Fruit fly (Drosophila melanogaster) whole organism, embryonic: ENCODE measurements around the gene Alg12.
A peak's percentile ranks its signal among the peaks of the same experiment; 100 is the strongest.

ENCODE experiments used
- Bgb ChIP-seq: fragments of 200-800 bp; sonication (Bioruptor generic); IDR thresholded peaks from 2 replicates; pipeline ENCODE4 v1.3.6; 2022; ENCODE audit warnings: missing biosample characterization, missing genetic modification characterization; ENCODE audit not compliant: partially characterized antibody
- CG10321 ChIP-seq: fragments of 200-800 bp; sonication (Bioruptor generic); IDR thresholded peaks from 2 replicates; pipeline ENCODE4 v1.3.6; 2022; ENCODE audit warnings: missing biosample characterization, missing genetic modification characterization
- CG10366 ChIP-seq: fragments of 200-800 bp; sonication (Bioruptor generic); IDR thresholded peaks from 2 replicates; pipeline ENCODE4 v1.3.6; 2022; ENCODE audit warnings: missing biosample characterization, missing genetic modification characterization
- CG10654 ChIP-seq: fragments of 200-800 bp; sonication (Bioruptor generic); optimal IDR thresholded peaks from 2 replicates; lab custom pipeline; 2016; ENCODE audit warnings: missing biosample characterization, missing genetic modification characterization
- CG10959 ChIP-seq: fragments of 200-800 bp; sonication (Bioruptor generic); IDR thresholded peaks from 2 replicates; pipeline ENCODE4 v1.3.6; 2022; ENCODE audit warnings: missing biosample characterization, missing genetic modification characterization
- CG12299 ChIP-seq: fragments of 200-800 bp; sonication (Bioruptor generic); optimal IDR thresholded peaks from 2 replicates; lab custom pipeline; 2018; ENCODE audit warnings: missing biosample characterization, mild to moderate bottlenecking, missing genetic modification characterization
- CG13287 ChIP-seq: fragments of 200-800 bp; sonication (Bioruptor generic); IDR thresholded peaks from 2 replicates; pipeline ENCODE4 v1.3.6; 2022; ENCODE audit warnings: missing biosample characterization, missing genetic modification characterization; ENCODE audit not compliant: partially characterized antibody
- CG14050 ChIP-seq: fragments of 200-800 bp; sonication (Bioruptor generic); IDR thresholded peaks from 3 replicates; pipeline ENCODE4 v1.3.6; 2022; ENCODE audit warnings: missing biosample characterization, missing genetic modification characterization
- CG16815 ChIP-seq: fragments of 200-800 bp; sonication (Bioruptor generic); optimal IDR thresholded peaks from 3 replicates; lab custom pipeline; 2017; ENCODE audit warnings: missing biosample characterization, mild to moderate bottlenecking, missing genetic modification characterization
- CG17802 ChIP-seq: fragments of 200-800 bp; sonication (Bioruptor generic); optimal IDR thresholded peaks from 2 replicates; lab custom pipeline; 2018; ENCODE audit warnings: missing biosample characterization, mild to moderate bottlenecking, missing genetic modification characterization, moderate library complexity
- CG18764 ChIP-seq: fragments of 200-800 bp; sonication (Bioruptor generic); optimal IDR thresholded peaks from 3 replicates; lab custom pipeline; 2016; ENCODE audit warnings: missing biosample characterization, missing genetic modification characterization
- CG2116 ChIP-seq: fragments of 200-800 bp; sonication (Bioruptor generic); optimal IDR thresholded peaks from 3 replicates; lab custom pipeline; 2018; ENCODE audit warnings: missing biosample characterization, mild to moderate bottlenecking, missing genetic modification characterization
- CG2120 ChIP-seq: fragments of 200-800 bp; sonication (Bioruptor generic); optimal IDR thresholded peaks from 3 replicates; lab custom pipeline; 2016; ENCODE audit warnings: missing biosample characterization, missing genetic modification characterization
- CG30020 ChIP-seq: fragments of 200-800 bp; optimal IDR thresholded peaks from 2 replicates; lab custom pipeline; 2019; ENCODE audit warnings: missing biosample characterization, mild to moderate bottlenecking, missing genetic modification characterization, moderate library complexity
- CG32767 ChIP-seq: fragments of 200-800 bp; sonication (Bioruptor generic); IDR thresholded peaks from 2 replicates; pipeline ENCODE4 v1.3.6; 2022; ENCODE audit warnings: missing biosample characterization, missing genetic modification characterization
- CG42726 ChIP-seq: fragments of 200-800 bp; sonication (Bioruptor generic); IDR thresholded peaks from 2 replicates; pipeline ENCODE4 v1.3.6; 2022; ENCODE audit warnings: missing biosample characterization, missing genetic modification characterization; ENCODE audit not compliant: partially characterized antibody
- CG6683 ChIP-seq: fragments of 200-800 bp; sonication (Bioruptor generic); optimal IDR thresholded peaks from 2 replicates; lab custom pipeline; 2017; ENCODE audit warnings: missing biosample characterization, mild to moderate bottlenecking, missing genetic modification characterization, missing genetic modification reagents
- CG7839 ChIP-seq: fragments of 200-800 bp; sonication (Bioruptor generic); optimal IDR thresholded peaks from 3 replicates; lab custom pipeline; 2018; ENCODE audit warnings: missing biosample characterization, mild to moderate bottlenecking, missing genetic modification characterization, moderate library complexity
- CG7928 ChIP-seq: fragments of 200-800 bp; sonication (Bioruptor generic); optimal IDR thresholded peaks from 2 replicates; lab custom pipeline; 2017; ENCODE audit warnings: missing biosample characterization, mild to moderate bottlenecking, missing genetic modification characterization
- CG9932 ChIP-seq: fragments of 200-800 bp; sonication (Bioruptor generic); IDR thresholded peaks from 2 replicates; pipeline ENCODE4 v1.3.6; 2022; ENCODE audit warnings: missing biosample characterization, missing genetic modification characterization
- Drgx ChIP-seq: fragments of 200-800 bp; sonication (Bioruptor generic); IDR thresholded peaks from 2 replicates; pipeline ENCODE4 v1.3.6; 2022; ENCODE audit warnings: missing biosample characterization, missing genetic modification characterization
- E2f1 ChIP-seq: fragments of 200-800 bp; sonication (Bioruptor generic); IDR thresholded peaks from 2 replicates; pipeline ENCODE4 v1.3.6; 2022; ENCODE audit warnings: missing biosample characterization, missing genetic modification characterization
- H2.0 ChIP-seq: fragments of 200-800 bp; sonication (Bioruptor generic); IDR thresholded peaks from 2 replicates; pipeline ENCODE4 v1.3.6; 2022; ENCODE audit warnings: missing biosample characterization, missing genetic modification characterization
- Hey ChIP-seq: fragments of 200-800 bp; sonication (Bioruptor generic); optimal IDR thresholded peaks from 3 replicates; lab custom pipeline; 2018; ENCODE audit warnings: missing biosample characterization, mild to moderate bottlenecking, missing genetic modification characterization
- Kr ChIP-seq: fragments of 200-800 bp; sonication (Bioruptor generic); optimal IDR thresholded peaks from 2 replicates; lab custom pipeline; 2017; ENCODE audit warnings: missing biosample characterization, mild to moderate bottlenecking, missing genetic modification characterization
- Lhr ChIP-seq: fragments of 200-800 bp; sonication (Bioruptor generic); optimal IDR thresholded peaks from 3 replicates; lab custom pipeline; 2017; ENCODE audit warnings: mild to moderate bottlenecking, missing biosample characterization, missing genetic modification reagents, missing genetic modification characterization
- Lim3 ChIP-seq: fragments of 200-800 bp; sonication (Bioruptor generic); IDR thresholded peaks from 2 replicates; pipeline ENCODE4 v1.3.6; 2022; ENCODE audit warnings: missing biosample characterization, missing genetic modification characterization
- Med ChIP-seq: fragments of 200-800 bp; sonication (Bioruptor generic); peaks from one replicate; lab custom pipeline; 2016; ENCODE audit warnings: missing biosample characterization, missing genetic modification characterization, mild to moderate bottlenecking, inconsistent platforms, moderate library complexity
- Nf-YB ChIP-seq: fragments of 200-800 bp; sonication (Bioruptor generic); optimal IDR thresholded peaks from 3 replicates; lab custom pipeline; 2019; ENCODE audit warnings: missing biosample characterization, mild to moderate bottlenecking, missing genetic modification characterization, moderate library complexity
- Oli ChIP-seq: fragments of 200-800 bp; sonication (Bioruptor generic); optimal IDR thresholded peaks from 2 replicates; lab custom pipeline; 2018; ENCODE audit warnings: missing biosample characterization, mild to moderate bottlenecking, missing genetic modification characterization, moderate library complexity
- Tbp ChIP-seq: fragments of >200 bp; optimal IDR thresholded peaks from 2 replicates; lab custom pipeline; 2018; ENCODE audit warnings: missing biosample characterization, missing genetic modification characterization
- ci ChIP-seq: fragments of 200-800 bp; sonication (Bioruptor generic); IDR thresholded peaks from 3 replicates; pipeline ENCODE4 v1.3.6; 2022; ENCODE audit warnings: missing biosample characterization, missing genetic modification characterization
- dmrt11E ChIP-seq: fragments of 200-800 bp; sonication (Bioruptor generic); optimal IDR thresholded peaks from 3 replicates; lab custom pipeline; 2018; ENCODE audit warnings: missing biosample characterization, mild to moderate bottlenecking, missing genetic modification characterization, moderate library complexity
- esg ChIP-seq: fragments of 200-800 bp; sonication (Bioruptor generic); conservative IDR thresholded peaks from 2 replicates; pipeline ENCODE4 v1.3.6; 2022; ENCODE audit warnings: missing biosample characterization, missing genetic modification characterization
- eyg ChIP-seq: fragments of 200-800 bp; sonication (Bioruptor generic); optimal IDR thresholded peaks from 3 replicates; lab custom pipeline; 2016; ENCODE audit warnings: missing biosample characterization, missing genetic modification characterization
- kay ChIP-seq: fragments of 200-800 bp; sonication (Bioruptor generic); optimal IDR thresholded peaks from 2 replicates; lab custom pipeline; 2016; ENCODE audit warnings: missing biosample characterization, missing genetic modification characterization
- ken ChIP-seq: fragments of 200-800 bp; sonication (Bioruptor generic); IDR thresholded peaks from 3 replicates; pipeline ENCODE4 v1.3.6; 2022; ENCODE audit warnings: missing biosample characterization, missing genetic modification characterization
- lab ChIP-seq: fragments of 200-800 bp; sonication (Bioruptor generic); optimal IDR thresholded peaks from 3 replicates; lab custom pipeline; 2017; ENCODE audit warnings: missing biosample characterization, missing genetic modification characterization, mild to moderate bottlenecking, moderate library complexity, missing genetic modification reagents
- mam ChIP-seq: fragments of 200-800 bp; sonication (Bioruptor generic); optimal IDR thresholded peaks from 3 replicates; lab custom pipeline; 2016; ENCODE audit warnings: missing biosample characterization, missing genetic modification characterization
- nmo ChIP-seq: fragments of 200-800 bp; sonication (Bioruptor generic); optimal IDR thresholded peaks from 2 replicates; lab custom pipeline; 2018; ENCODE audit warnings: missing biosample characterization, mild to moderate bottlenecking, missing genetic modification characterization, moderate library complexity
- pb ChIP-seq: fragments of 200-800 bp; sonication (Bioruptor generic); optimal IDR thresholded peaks from 3 replicates; lab custom pipeline; 2016; ENCODE audit warnings: missing biosample characterization, missing genetic modification characterization
- psq ChIP-seq: fragments of 200-800 bp; sonication (Bioruptor generic); optimal IDR thresholded peaks from 2 replicates; lab custom pipeline; 2017; ENCODE audit warnings: missing biosample characterization, missing genetic modification characterization
- pzg ChIP-seq: fragments of 200-800 bp; sonication (Bioruptor generic); optimal IDR thresholded peaks from 3 replicates; lab custom pipeline; 2018; ENCODE audit warnings: missing biosample characterization, mild to moderate bottlenecking, missing genetic modification characterization, moderate library complexity
- ranshi ChIP-seq: fragments of 200-800 bp; sonication (Bioruptor generic); IDR thresholded peaks from 2 replicates; pipeline ENCODE4 v1.3.6; 2022; ENCODE audit warnings: missing biosample characterization, missing genetic modification characterization
- rib ChIP-seq: fragments of 200-800 bp; sonication (Bioruptor generic); IDR thresholded peaks from 2 replicates; pipeline ENCODE4 v1.3.6; 2022; ENCODE audit warnings: missing biosample characterization, missing genetic modification characterization
- sc ChIP-seq, 3 experiments: fragments of >200 bp in 2 of 3; fragments of 200-800 bp in 1 of 3; sonication (Bioruptor generic) in 1 of 3; optimal IDR thresholded peaks; 2 replicates in 2 of 3; 3 replicates in 1 of 3; lab custom pipeline; 2017; ENCODE audit warnings: mild to moderate bottlenecking in 1 of 3, missing biosample characterization in 1 of 3, missing genetic modification characterization in 1 of 3, missing genetic modification reagents in 1 of 3
- ssp ChIP-seq: fragments of 200-800 bp; sonication (Bioruptor generic); IDR thresholded peaks from 2 replicates; pipeline ENCODE4 v1.3.6; 2022; ENCODE audit warnings: missing biosample characterization, missing genetic modification characterization
- trh ChIP-seq: fragments of 200-800 bp; sonication (Bioruptor generic); optimal IDR thresholded peaks from 2 replicates; lab custom pipeline; 2016; ENCODE audit warnings: missing biosample characterization, missing genetic modification characterization
- twi ChIP-seq: fragments of 200-800 bp; optimal IDR thresholded peaks from 2 replicates; lab custom pipeline; 2019; ENCODE audit warnings: missing biosample characterization, mild to moderate bottlenecking, missing genetic modification characterization, moderate library complexity
- zf30C ChIP-seq: fragments of 200-800 bp; sonication (Bioruptor generic); optimal IDR thresholded peaks from 3 replicates; lab custom pipeline; 2018; ENCODE audit warnings: missing biosample characterization, mild to moderate bottlenecking, missing genetic modification characterization

Alg12 gene

dm6 chr3R:9747272-9747874, 8.9 kb upstream of the Alg12 start, which contains the start of gene CG12948 (continued):
- no peak for TF ChIP-seq CG10654
- TF ChIP-seq CG9932 (GFP tag; lab: Robert Waterston, UW) = peak; percentile 77
- TF ChIP-seq H2.0 (GFP tag; lab: Robert Waterston, UW) = no peak
- no peak for TF ChIP-seq trh (GFP tag; lab: Kevin White, UChicago)
- no peak; the same call in 1 of the 2 replicates for TF ChIP-seq ranshi (GFP tag; lab: Robert Waterston, UW)
- TF ChIP-seq esg (GFP tag; lab: Robert Waterston, UW) = peak; percentile 42
- TF ChIP-seq pb (GFP tag; lab: Kevin White, UChicago) = no peak
- no peak for TF ChIP-seq Kr (GFP tag; lab: Kevin White, UChicago)
- TF ChIP-seq CG32767 (GFP tag; lab: Robert Waterston, UW) = no peak
- TF ChIP-seq lab (GFP tag; lab: Kevin White, UChicago) = no peak
- TF ChIP-seq CG18764 (GFP tag; lab: Kevin White, UChicago) = no peak
- TF ChIP-seq nmo = peak; percentile 49
- no peak for TF ChIP-seq kay (GFP tag; lab: Kevin White, UChicago)
- peak; percentile 11; the same call in 1 of the 2 replicates for TF ChIP-seq CG10366 (GFP tag; lab: Robert Waterston, UW)
- TF ChIP-seq Lim3 = no peak
- 0 out of 2 replicates have a peak, but pooled peaks have one; percentile 19 for TF ChIP-seq CG42726
- TF ChIP-seq Drgx (GFP tag; lab: Robert Waterston, UW) = 0 out of 2 replicates have a peak, but pooled peaks have one; percentile 19
- TF ChIP-seq CG2116 = peak; percentile 57
- no peak; the same call in 2 of the 3 replicates for TF ChIP-seq CG14050 (GFP tag; lab: Robert Waterston, UW)
- TF ChIP-seq Hey (tag; lab: Kevin White, UChicago) = no peak
- TF ChIP-seq Oli (tag; lab: Kevin White, UChicago) = no peak
- peak; percentile 17 for TF ChIP-seq Nf-YB (GFP tag; lab: Kevin White, UChicago)
- peak; percentile 23 for TF ChIP-seq pzg (GFP tag; lab: Kevin White, UChicago)
- peak; percentile 16 for TF ChIP-seq twi (tag; lab: Kevin White, UChicago)
- peak; percentile 47; the same call in 1 of the 3 replicates for TF ChIP-seq ci (GFP tag; lab: Robert Waterston, UW)
- peak; percentile 46 for TF ChIP-seq dmrt11E (tag; lab: Kevin White, UChicago)
- peak; percentile 78 for TF ChIP-seq Bgb (GFP tag; lab: Robert Waterston, UW)
- TF ChIP-seq sc (optimal IDR thresholded peaks at IDR 0.05; lab: Kevin White, UChicago) = no peak
- no peak for TF ChIP-seq sc (GFP tag; optimal IDR thresholded peaks at IDR 0.05; lab: Kevin White, UChicago)
- no peak for TF ChIP-seq ken (GFP tag; lab: Robert Waterston, UW)
- TF ChIP-seq mam (GFP tag; lab: Kevin White, UChicago) = peak; percentile 60
- TF ChIP-seq CG7839 (tag; lab: Kevin White, UChicago) = no peak
- TF ChIP-seq CG12299 (tag; lab: Kevin White, UChicago) = no peak
- TF ChIP-seq ssp (GFP tag; lab: Robert Waterston, UW) = no peak
- TF ChIP-seq CG30020 (tag; lab: Kevin White, UChicago) = peak; percentile 40
- TF ChIP-seq rib = no peak
- TF ChIP-seq Lhr (GFP tag; lab: Kevin White, UChicago) = no peak
- TF ChIP-seq psq (GFP tag; lab: Kevin White, UChicago) = no peak
- TF ChIP-seq CG6683 (GFP tag; lab: Kevin White, UChicago) = no peak
- TF ChIP-seq CG16815 (GFP tag; lab: Kevin White, UChicago) = no peak
- TF ChIP-seq eyg (GFP tag; lab: Kevin White, UChicago) = no peak
- no peak for TF ChIP-seq zf30C (GFP tag; lab: Kevin White, UChicago)
- peak; percentile 96 for TF ChIP-seq CG13287
- no peak for TF ChIP-seq Tbp (GFP tag; lab: Kevin White, UChicago)
- TF ChIP-seq CG17802 (tag; lab: Kevin White, UChicago) = no peak
- TF ChIP-seq E2f1 (GFP tag; lab: Robert Waterston, UW) = no peak
- no peak for TF ChIP-seq CG7928
- TF ChIP-seq CG10959 (GFP tag; lab: Robert Waterston, UW) = no peak
- TF ChIP-seq CG10321 (GFP tag; lab: Robert Waterston, UW) = no peak
- TF ChIP-seq CG2120 = peak; percentile 77
- peak; percentile 91 for TF ChIP-seq Med (GFP tag; lab: Kevin White, UChicago)
